Worm (Caenorhabditis elegans) whole organism, L3 larva: Measurements from ENCODE around the gene gad-3.

Experiments used
- ama-1 ChIP-seq: fragments of 150-350 bp; optimal IDR thresholded peaks from 2 replicates; lab custom pipeline; 2018
- jun-1 ChIP-seq: fragments of 150-350 bp; optimal IDR thresholded peaks from 2 replicates; lab custom pipeline; 2014; ENCODE audit warnings: missing biosample characterization, missing genetic modification reagents, missing genetic modification characterization
- lin-15B ChIP-seq: fragments of 150-350 bp; optimal IDR thresholded peaks from 2 replicates; lab custom pipeline; 2014; ENCODE audit warnings: missing biosample characterization, missing genetic modification characterization
- lsy-12 ChIP-seq: sonication (generic microtip); optimal IDR thresholded peaks from 2 replicates; lab custom pipeline; 2016; ENCODE audit warnings: mild to moderate bottlenecking, missing genetic modification characterization, missing compliant biosample characterization
- mdl-1 ChIP-seq: fragments of 150-350 bp; optimal IDR thresholded peaks from 2 replicates; lab custom pipeline; 2014; ENCODE audit warnings: missing biosample characterization, missing genetic modification characterization
- nhr-25 ChIP-seq: sonication (generic microtip); optimal IDR thresholded peaks from 2 replicates; lab custom pipeline; 2017; ENCODE audit warnings: missing biosample characterization, missing genetic modification characterization
- nhr-28 ChIP-seq: fragments of 150-350 bp; optimal IDR thresholded peaks from 2 replicates; lab custom pipeline; 2014; ENCODE audit warnings: missing biosample characterization, missing genetic modification characterization
- pha-4 ChIP-seq: fragments of 150-350 bp; optimal IDR thresholded peaks from 2 replicates; lab custom pipeline; 2014; ENCODE audit warnings: missing biosample characterization, missing genetic modification reagents, missing genetic modification characterization
- skn-1 ChIP-seq: fragments of 150-350 bp; optimal IDR thresholded peaks from 2 replicates; lab custom pipeline; 2014; ENCODE audit warnings: missing biosample characterization, missing genetic modification characterization
- zag-1 ChIP-seq: fragments of 150-350 bp; optimal IDR thresholded peaks from 2 replicates; lab custom pipeline; 2014; ENCODE audit warnings: missing biosample characterization, missing genetic modification characterization
- ztf-11 ChIP-seq: fragments of 150-350 bp; optimal IDR thresholded peaks from 2 replicates; lab custom pipeline; 2014; ENCODE audit warnings: missing biosample characterization, missing genetic modification characterization

DNA sequence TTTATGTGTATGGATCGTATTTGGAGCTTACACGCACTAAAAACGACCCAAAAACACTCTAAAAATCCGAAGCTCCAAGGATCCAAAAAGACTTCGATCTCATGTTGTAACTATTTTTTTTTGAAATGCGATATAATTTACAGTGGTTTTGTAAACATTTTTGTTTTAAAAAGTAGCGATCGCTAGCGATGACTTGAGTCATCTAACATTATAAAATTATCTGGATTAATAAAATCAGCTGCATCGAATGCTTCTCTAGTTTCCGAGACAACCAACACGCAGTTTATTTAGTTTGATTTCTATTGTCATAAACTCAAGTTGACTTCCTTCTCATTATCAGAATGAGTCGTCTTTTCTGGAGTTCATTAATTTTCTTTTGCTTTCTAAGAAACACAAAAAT, 40.8 kb downstream of the gad-3 start, which contains the start of gene F21C10.1:
- TF ChIP-seq lin-15B (tag; lab: Kevin White, UChicago) (no peak), jun-1 (tag; lab: Kevin White, UChicago) (no peak), ama-1 (lab: Kevin White, UChicago) (no peak), nhr-28 (no peak), nhr-25 (no peak), ztf-11 (no peak), skn-1 (tag; lab: Kevin White, UChicago) (no peak), lsy-12 (no peak), zag-1 (tag; lab: Kevin White, UChicago) (no peak), pha-4 (no peak), mdl-1 (tag; lab: Kevin White, UChicago) (no peak)
